Worm (Caenorhabditis elegans): ENCODE measurements around the gene F52H3.11.
"Not testable (repeated sequence)": the region's sequence is repeated elsewhere in the genome, so short reads cannot be mapped to it uniquely, and the experiment has no call there.

F52H3.11 gene

ce11 chrII:10016013-10016412 is 28.9 kb downstream of the F52H3.11 start, which contains the start of gene lec-2:
Gene lec-2 (minus strand): TSS chrII:10016183.
- TF ChIP-seq hmg-11 (tag; optimal IDR thresholded peaks at IDR 0.05) (no peak), nfya-1 (tag; optimal IDR thresholded peaks at IDR 0.05; ENCODE audit: insufficient read depth) (peak; percentile 36), nhr-77 (tag; optimal IDR thresholded peaks at IDR 0.05) (no peak), pha-4 (tag; optimal IDR thresholded peaks at IDR 0.05) (peak; percentile 54), daf-12 (tag; optimal IDR thresholded peaks at IDR 0.05) (no peak)

- TF ChIP-seq skn-1 (tag; optimal IDR thresholded peaks at IDR 0.05) (no peak), lsy-12 (tag; optimal IDR thresholded peaks at IDR 0.05) (no peak)
Measured at ce11 chrII:10014384-10014783, 30.6 kb downstream of the F52H3.11 start.

DNA sequence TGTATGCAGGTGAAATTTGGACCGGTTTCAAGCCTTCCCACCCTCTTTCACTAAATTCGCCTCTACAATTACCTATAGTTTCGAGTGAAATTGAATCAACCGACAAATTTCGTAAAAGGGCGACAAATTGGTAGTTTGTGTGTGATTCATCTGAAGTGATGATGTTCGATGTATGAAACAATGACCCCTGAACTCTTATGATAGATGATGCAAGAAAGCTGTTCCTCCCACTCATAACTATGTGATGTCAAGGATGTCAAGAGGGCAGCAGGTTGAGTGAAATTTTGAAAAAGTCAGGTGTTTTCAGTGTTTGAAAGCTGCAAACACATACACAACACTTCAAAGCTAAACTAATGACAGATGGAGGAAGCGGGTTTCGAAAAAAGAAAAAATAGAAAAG is 32.5 kb downstream of the F52H3.11 start:
- TF ChIP-seq eor-1 (tag; optimal IDR thresholded peaks at IDR 0.05) = no peak
- TF ChIP-seq nhr-11 (tag; optimal IDR thresholded peaks at IDR 0.05) = peak; percentile 47

- TF ChIP-seq nhr-43 (tag; optimal IDR thresholded peaks at IDR 0.05; ENCODE audit: poor library complexity, severe bottlenecking) = no peak
- peak; percentile 2 for TF ChIP-seq nhr-25 (tag; optimal IDR thresholded peaks at IDR 0.05)
Measured at ce11 chrII:10011733-10012132, 33.2 kb downstream of the F52H3.11 start.

DNA sequence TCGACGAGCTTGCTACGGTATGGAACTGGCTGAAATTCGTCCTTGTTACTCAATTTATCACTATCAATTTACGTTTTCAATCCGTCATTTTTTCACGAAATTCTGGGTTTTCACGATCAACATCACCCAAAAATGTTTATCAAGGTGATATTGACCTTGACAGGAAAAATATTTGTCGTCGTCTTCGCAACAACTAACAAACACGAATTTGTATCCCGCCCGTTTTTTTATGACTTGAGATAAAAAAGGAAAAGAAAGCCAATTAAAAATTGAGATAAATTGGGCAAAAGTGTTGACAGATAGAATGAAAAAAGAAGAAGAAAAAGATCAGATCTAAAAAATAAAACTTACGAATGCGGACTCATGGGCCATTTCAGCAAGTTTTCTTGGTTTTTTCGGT is 34.0 kb downstream of the F52H3.11 start:
- TF ChIP-seq nhr-23 (tag; optimal IDR thresholded peaks at IDR 0.05) (peak; percentile 5), nhr-67 (tag; optimal IDR thresholded peaks at IDR 0.05) (no peak), nhr-25 (tag; optimal IDR thresholded peaks at IDR 0.05) (peak; percentile 32)

- no peak for TF ChIP-seq egl-27 (tag; optimal IDR thresholded peaks at IDR 0.05)
- no peak for TF ChIP-seq tbx-2 (tag; optimal IDR thresholded peaks at IDR 0.05)
- TF ChIP-seq ceh-82 (tag; optimal IDR thresholded peaks at IDR 0.05) = no peak
- TF ChIP-seq daf-12 (tag; optimal IDR thresholded peaks at IDR 0.05) = no peak
- TF ChIP-seq eor-1 (tag; optimal IDR thresholded peaks at IDR 0.05) = no peak
- no peak for TF ChIP-seq sea-2 (GFP tag; optimal IDR thresholded peaks at IDR 0.05)
Measured at ce11 chrII:10008552-10008951, 36.4 kb downstream of the F52H3.11 start.

- TF ChIP-seq snpc-4 (tag; optimal IDR thresholded peaks at IDR 0.05) (no peak), nfya-1 (tag; optimal IDR thresholded peaks at IDR 0.05; ENCODE audit: insufficient read depth) (no peak), nhr-28 (tag; optimal IDR thresholded peaks at IDR 0.05) (no peak), lsy-12 (tag; optimal IDR thresholded peaks at IDR 0.05) (no peak), sea-2 (GFP tag; optimal IDR thresholded peaks at IDR 0.05) (no peak), ceh-28 (tag; optimal IDR thresholded peaks at IDR 0.05) (no peak)
Measured at ce11 chrII:10007917-10008316, 37.0 kb downstream of the F52H3.11 start, which contains the start of gene ZK892.5. Gene ZK892.5 (plus strand): TSS chrII:10008217.

- TF ChIP-seq lin-39, nhr-23, hmg-11 (tag; optimal IDR thresholded peaks at IDR 0.05): not testable (repeated sequence)
Measured at ce11 chrII:10006266-10006665, 38.7 kb downstream of the F52H3.11 start, which contains the start of gene ZK892.4. Gene ZK892.4 (plus strand): TSS chrII:10006566.

DNA sequence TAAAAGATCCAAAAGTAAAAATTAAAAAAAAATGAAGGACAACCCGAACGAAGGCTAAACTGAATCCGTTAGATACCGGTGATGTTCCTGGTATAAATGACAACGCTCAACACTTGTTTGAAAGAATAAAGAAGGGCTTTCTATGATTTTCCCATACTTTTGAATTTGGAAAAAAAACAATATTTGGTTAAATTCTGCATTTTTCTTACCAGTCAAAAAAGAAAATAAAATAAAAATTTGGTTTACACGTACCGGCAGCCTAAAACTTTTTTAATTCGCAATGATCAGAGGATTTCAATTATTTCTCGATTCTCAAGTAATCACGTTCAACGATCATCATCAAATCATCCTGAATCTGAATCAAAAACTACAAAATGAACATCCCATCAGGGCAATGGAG is 43.4 kb downstream of the F52H3.11 start, which contains the start of gene ZK892.3:
TSS of gene ZK892.3 (plus strand) at position 301 of the 400 bp plus-strand sequence.
- TF ChIP-seq jun-1 (tag; optimal IDR thresholded peaks at IDR 0.05) (no peak), eor-1 (tag; optimal IDR thresholded peaks at IDR 0.05) (no peak), pqm-1 (tag; optimal IDR thresholded peaks at IDR 0.05) (no peak), snpc-4 (tag; optimal IDR thresholded peaks at IDR 0.05) (no peak), elt-3 (tag; optimal IDR thresholded peaks at IDR 0.05) (no peak), ceh-16 (tag; optimal IDR thresholded peaks at IDR 0.05) (no peak), nhr-23 (tag; optimal IDR thresholded peaks at IDR 0.05) (no peak), sea-2 (GFP tag; optimal IDR thresholded peaks at IDR 0.05) (no peak), nfya-1 (tag; optimal IDR thresholded peaks at IDR 0.05; ENCODE audit: insufficient read depth) (no peak), nhr-67 (tag; optimal IDR thresholded peaks at IDR 0.05) (no peak), aly-2 (tag; optimal IDR thresholded peaks at IDR 0.05) (no peak), elt-1 (tag; optimal IDR thresholded peaks at IDR 0.05) (no peak)
